Fruit fly (Drosophila melanogaster) Kc167 (cell line): ENCODE results near the gene zen2.

ENCODE experiments used
- Myc ChIP-seq: fragments of >200 bp; optimal IDR thresholded peaks from 2 replicates; lab custom pipeline; 2017; ENCODE audit warnings: missing external identifiers
- Sin3A ChIP-seq: fragments of >200 bp; optimal IDR thresholded peaks from 2 replicates; lab custom pipeline; 2018; ENCODE audit warnings: missing external identifiers
- insv ChIP-seq: fragments of >200 bp; optimal IDR thresholded peaks from 3 replicates; lab custom pipeline; 2018; ENCODE audit warnings: missing external identifiers

- TF ChIP-seq Myc (lab: Kevin White, UChicago) = no peak
- no peak for TF ChIP-seq Sin3A (lab: Kevin White, UChicago)
- no peak for TF ChIP-seq insv (lab: Kevin White, UChicago)
These were observed 15.5 kb upstream of the zen2 start, which contains the start of gene bcd for dm6 chr3R:6759419-6759818.
